Worm (Caenorhabditis elegans): Measurements from ENCODE around the gene R155.3.
A peak's percentile ranks its signal among the peaks of the same experiment; 100 is the strongest.

The R155.3 gene

DNA sequence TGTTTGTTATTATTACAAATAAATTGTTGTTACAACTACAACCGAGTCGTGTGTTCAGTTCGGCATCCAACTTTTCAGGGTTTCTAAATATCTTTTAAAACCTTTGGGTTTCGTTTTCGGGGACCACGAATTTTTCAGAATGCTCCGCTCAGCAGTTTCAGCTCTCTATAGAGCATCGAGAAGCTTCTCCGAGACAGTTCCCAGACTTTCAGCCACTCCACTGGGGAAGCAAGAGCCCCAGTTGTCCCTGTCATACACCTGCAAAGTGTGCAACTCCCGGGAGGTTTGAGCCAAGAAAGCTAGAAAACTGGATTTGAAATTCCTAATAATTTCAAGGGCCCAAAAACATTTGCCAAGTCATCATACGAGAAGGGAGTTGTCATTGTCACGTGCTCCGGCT lies 25.2 kb downstream of the R155.3 start, which contains the start of gene F53A3.7 (continued):
- TF ChIP-seq zag-1 (tag; optimal IDR thresholded peaks at IDR 0.05) (no peak), fkh-10 (GFP tag; optimal IDR thresholded peaks at IDR 0.05) (no peak), dmd-9 (GFP tag; IDR thresholded peaks at IDR 0.05) (no peak), unc-62 (GFP tag; optimal IDR thresholded peaks at IDR 0.05 in 1 of 2) (no peak), unc-62 (tag; optimal IDR thresholded peaks at IDR 0.05) (no peak), nhr-102 (tag; optimal IDR thresholded peaks at IDR 0.05) (peak; percentile 25), zip-2 (tag; optimal IDR thresholded peaks at IDR 0.05) (no peak), jun-1 (tag; optimal IDR thresholded peaks at IDR 0.05) (no peak), snpc-4 (tag; optimal IDR thresholded peaks at IDR 0.05) (no peak), lin-13 (GFP tag; optimal IDR thresholded peaks at IDR 0.05) (no peak), hlh-11 (tag; optimal IDR thresholded peaks at IDR 0.05) (no peak), aha-1 (tag) (peak; percentile 81), daf-19 (GFP tag; conservative IDR thresholded peaks at IDR 0.05) (no peak), nhr-237 (tag; optimal IDR thresholded peaks at IDR 0.05) (no peak), lsy-2 (tag; optimal IDR thresholded peaks at IDR 0.05) (no peak), pha-4 (GFP tag; IDR thresholded peaks at IDR 0.05) (0 out of 2 replicates have a peak, but pooled peaks have one; percentile 49), pha-4 (tag; optimal IDR thresholded peaks at IDR 0.05) (no peak), zfp-2 (tag; optimal IDR thresholded peaks at IDR 0.05) (no peak), attf-4 (tag; optimal IDR thresholded peaks at IDR 0.05) (no peak), nhr-6 (tag; optimal IDR thresholded peaks at IDR 0.05) (no peak), Y75B8A.6 (GFP tag; IDR thresholded peaks at IDR 0.05) (no peak), ZK546.5 (tag; optimal IDR thresholded peaks at IDR 0.05) (no peak), T26A8.4 (GFP tag; IDR thresholded peaks at IDR 0.05) (no peak), dmd-8 (GFP tag; IDR thresholded peaks at IDR 0.05) (no peak), dmd-6 (GFP tag; IDR thresholded peaks at IDR 0.05) (no peak), lim-7 (GFP tag; IDR thresholded peaks at IDR 0.05) (no peak), F44E2.7 (GFP tag; IDR thresholded peaks at IDR 0.05) (no peak), egl-43 (GFP tag; IDR thresholded peaks at IDR 0.05) (no peak), dpl-1 (GFP tag; optimal IDR thresholded peaks at IDR 0.05) (no peak), rbr-2 (tag; optimal IDR thresholded peaks at IDR 0.05) (peak; percentile 9), ceh-44 (GFP tag; IDR thresholded peaks at IDR 0.05) (no peak), snpc-1.2 (GFP tag; IDR thresholded peaks at IDR 0.05) (peak; percentile 39; the same call in 1 of the 2 replicates), nhr-41 (GFP tag; IDR thresholded peaks at IDR 0.05) (0 out of 2 replicates have a peak, but pooled peaks have one; percentile 11), hif-1 (tag; optimal IDR thresholded peaks at IDR 0.05) (no peak), unc-39 (tag; optimal IDR thresholded peaks at IDR 0.05) (no peak), ceh-62 (tag; optimal IDR thresholded peaks at IDR 0.05) (no peak)

DNA sequence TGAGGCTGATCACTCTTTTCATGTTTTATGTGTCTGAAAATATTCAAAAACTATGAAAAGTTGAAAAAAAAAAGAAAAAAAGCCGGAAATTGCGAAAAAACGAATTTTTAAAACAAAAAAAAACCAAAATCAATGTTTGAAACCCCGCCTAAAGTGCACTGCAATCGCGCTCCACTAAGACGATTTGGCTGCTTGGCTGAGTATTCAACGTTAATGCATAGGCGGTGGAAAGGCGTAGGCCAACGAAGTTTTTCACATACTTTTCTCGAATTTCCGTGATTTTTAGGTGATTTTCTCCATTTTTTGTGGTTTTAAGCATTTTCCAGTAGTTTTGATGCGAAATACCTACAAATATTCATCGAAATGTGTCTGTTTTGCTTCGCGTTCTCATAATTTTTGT lies 26.3 kb downstream of the R155.3 start, which contains the start of the genes polh-1 and rps-22:
Gene polh-1, minus strand, starts transcription at position 34 of the 400 bp plus-strand sequence.
Gene rps-22, plus strand, starts transcription at position 300 of the 400 bp plus-strand sequence.
- TF ChIP-seq mdt-29 (GFP tag; IDR thresholded peaks at IDR 0.05): no peak
- no peak for TF ChIP-seq gei-8 (GFP tag; optimal IDR thresholded peaks at IDR 0.05)
- TF ChIP-seq Y75B8A.6 (GFP tag; IDR thresholded peaks at IDR 0.05): no peak
- TF ChIP-seq pqm-1 (tag; optimal IDR thresholded peaks at IDR 0.05): peak; percentile 19
- peak; percentile 15 for TF ChIP-seq unc-130 (GFP tag; optimal IDR thresholded peaks at IDR 0.05)
- TF ChIP-seq lin-15B (tag; optimal IDR thresholded peaks at IDR 0.05): peak; percentile 68
- peak; percentile 87 for TF ChIP-seq hlh-30 (tag; optimal IDR thresholded peaks at IDR 0.05; ENCODE audit: insufficient read depth)
- peak; percentile 67 for TF ChIP-seq aha-1 (tag)
- no peak for TF ChIP-seq lin-39 (tag; optimal IDR thresholded peaks at IDR 0.05)
- TF ChIP-seq jun-1 (tag; optimal IDR thresholded peaks at IDR 0.05): no peak
- peak; percentile 35; the same call in 1 of the 2 replicates for TF ChIP-seq pha-4 (GFP tag; IDR thresholded peaks at IDR 0.05)
- peak; percentile 74 for TF ChIP-seq pha-4 (tag; optimal IDR thresholded peaks at IDR 0.05)
- TF ChIP-seq zip-2 (tag; optimal IDR thresholded peaks at IDR 0.05): no peak
- TF ChIP-seq F44E2.7 (GFP tag; IDR thresholded peaks at IDR 0.05): no peak
- TF ChIP-seq mdl-1 (tag; optimal IDR thresholded peaks at IDR 0.05): peak in 1 of 2 experiments; percentile 19
- TF ChIP-seq lsy-2 (tag; optimal IDR thresholded peaks at IDR 0.05): peak; percentile 73 to 96
- TF ChIP-seq nhr-76 (tag; optimal IDR thresholded peaks at IDR 0.05): no peak
- TF ChIP-seq lin-13 (GFP tag; optimal IDR thresholded peaks at IDR 0.05): peak; percentile 95
- TF ChIP-seq madf-5 (GFP tag; IDR thresholded peaks at IDR 0.05): no peak
- TF ChIP-seq dpl-1 (GFP tag; optimal IDR thresholded peaks at IDR 0.05): peak; percentile 98
- peak; percentile 85 for TF ChIP-seq nhr-11 (tag; optimal IDR thresholded peaks at IDR 0.05)
- no peak for TF ChIP-seq fos-1 (tag; optimal IDR thresholded peaks at IDR 0.05)
- no peak for TF ChIP-seq daf-19 (GFP tag; conservative IDR thresholded peaks at IDR 0.05)
- TF ChIP-seq D1046.2 (GFP tag; IDR thresholded peaks at IDR 0.05): no peak
- peak; percentile 66 for TF ChIP-seq fkh-10 (GFP tag; optimal IDR thresholded peaks at IDR 0.05)
- no peak for TF ChIP-seq attf-4 (tag; optimal IDR thresholded peaks at IDR 0.05)
- TF ChIP-seq vab-7 (GFP tag; IDR thresholded peaks at IDR 0.05): peak; percentile 57; the same call in 1 of the 2 replicates
- TF ChIP-seq ceh-44 (GFP tag; IDR thresholded peaks at IDR 0.05): no peak
- peak; percentile 12 for TF ChIP-seq duxl-1 (tag; optimal IDR thresholded peaks at IDR 0.05; ENCODE audit: poor library complexity)
- TF ChIP-seq nhr-237 (tag; optimal IDR thresholded peaks at IDR 0.05): no peak
